Worm (Caenorhabditis elegans) whole organism, L4 larva: ENCODE data around the gene ins-17.
A peak's percentile ranks its signal among the peaks of the same experiment; 100 is the strongest.

ENCODE experiments used
- F10B5.3 ChIP-seq: sonication (generic microtip); optimal IDR thresholded peaks from 2 replicates; lab custom pipeline; 2016; ENCODE audit warnings: mild to moderate bottlenecking, missing genetic modification characterization, missing compliant biosample characterization
- attf-4 ChIP-seq: sonication (generic microtip); optimal IDR thresholded peaks from 3 replicates; lab custom pipeline; 2017; ENCODE audit warnings: missing biosample characterization, missing genetic modification characterization
- ceh-32 ChIP-seq: sonication (generic microtip); optimal IDR thresholded peaks from 2 replicates; lab custom pipeline; 2016; ENCODE audit warnings: mild to moderate bottlenecking, missing genetic modification characterization, missing compliant biosample characterization; ENCODE audit not compliant: poor library complexity
- ceh-82 ChIP-seq: sonication (generic microtip); optimal IDR thresholded peaks from 2 replicates; lab custom pipeline; 2017; ENCODE audit warnings: missing biosample characterization, missing genetic modification characterization
- daf-12 ChIP-seq: fragments of 150-350 bp; optimal IDR thresholded peaks from 2 replicates; lab custom pipeline; 2014; ENCODE audit warnings: missing biosample characterization, missing genetic modification reagents, missing genetic modification characterization
- daf-16 ChIP-seq, 3 experiments: sonication (generic microtip); optimal IDR thresholded peaks; 2 replicates each; lab custom pipeline; 2016 to 2017; ENCODE audit warnings: missing genetic modification characterization in 3 of 3, missing genetic modification reagents in 3 of 3, mild to moderate bottlenecking in 2 of 3, missing compliant biosample characterization in 2 of 3, missing biosample characterization in 1 of 3, moderate library complexity in 1 of 3
- daf-8 ChIP-seq: fragments of 200-800 bp; sonication (Bioruptor generic); IDR thresholded peaks from 2 replicates; pipeline ENCODE4 v1.3.6; 2022; ENCODE audit warnings: missing genetic modification characterization, missing compliant biosample characterization
- dmd-6 ChIP-seq: fragments of 200-800 bp; sonication (Bioruptor generic); IDR thresholded peaks from 2 replicates; pipeline ENCODE4 v1.3.6; 2022; ENCODE audit warnings: missing genetic modification reagents, missing genetic modification characterization, missing compliant biosample characterization
- dmd-8 ChIP-seq: fragments of 200-800 bp; sonication (Bioruptor generic); IDR thresholded peaks from 2 replicates; pipeline ENCODE4 v1.3.6; 2022; ENCODE audit warnings: missing genetic modification characterization, missing compliant biosample characterization
- dve-1 ChIP-seq: sonication (generic microtip); optimal IDR thresholded peaks from 2 replicates; lab custom pipeline; 2017; ENCODE audit warnings: antibody characterized with exemption, mild to moderate bottlenecking, missing genetic modification characterization, missing compliant biosample characterization; ENCODE audit not compliant: insufficient read depth
- egl-27 ChIP-seq: sonication (generic microtip); optimal IDR thresholded peaks from 3 replicates; lab custom pipeline; 2017; ENCODE audit warnings: missing biosample characterization, missing genetic modification reagents, missing genetic modification characterization
- egl-43 ChIP-seq: fragments of 200-800 bp; sonication (Bioruptor generic); IDR thresholded peaks from 2 replicates; pipeline ENCODE4 v1.3.6; 2022; ENCODE audit warnings: missing genetic modification reagents, missing genetic modification characterization, missing compliant biosample characterization
- fos-1 ChIP-seq: fragments of 150-350 bp; optimal IDR thresholded peaks from 2 replicates; lab custom pipeline; 2014; ENCODE audit warnings: missing biosample characterization, missing genetic modification characterization
- hlh-11 ChIP-seq: fragments of 200-800 bp; sonication (Bioruptor generic); optimal IDR thresholded peaks from 2 replicates; lab custom pipeline; 2018; ENCODE audit warnings: mild to moderate bottlenecking, missing genetic modification characterization, missing compliant biosample characterization
- hlh-30 ChIP-seq: sonication (generic microtip); optimal IDR thresholded peaks from 2 replicates; lab custom pipeline; 2017; ENCODE audit warnings: antibody characterized with exemption, mild to moderate bottlenecking, missing genetic modification characterization, missing compliant biosample characterization; ENCODE audit not compliant: insufficient read depth
- lim-7 ChIP-seq: fragments of 200-800 bp; sonication (Bioruptor generic); IDR thresholded peaks from 2 replicates; pipeline ENCODE4 v1.3.6; 2022; ENCODE audit warnings: missing genetic modification characterization, missing compliant biosample characterization
- lin-29 ChIP-seq: fragments of 200-800 bp; sonication (Bioruptor generic); IDR thresholded peaks from 2 replicates; pipeline ENCODE4 v1.3.6; 2022; ENCODE audit warnings: missing genetic modification reagents, missing genetic modification characterization, missing compliant biosample characterization
- lin-38 ChIP-seq: fragments of 200-800 bp; sonication (Bioruptor generic); IDR thresholded peaks from 2 replicates; pipeline ENCODE4 v1.3.6; 2022; ENCODE audit warnings: missing genetic modification reagents, missing genetic modification characterization, missing compliant biosample characterization
- lin-39 ChIP-seq: fragments of 150-350 bp; optimal IDR thresholded peaks from 2 replicates; lab custom pipeline; 2014; ENCODE audit warnings: missing biosample characterization, missing genetic modification reagents, missing genetic modification characterization
- lir-3 ChIP-seq: sonication (generic microtip); optimal IDR thresholded peaks from 2 replicates; lab custom pipeline; 2016; ENCODE audit warnings: mild to moderate bottlenecking, missing genetic modification characterization, missing compliant biosample characterization
- madf-9 ChIP-seq: fragments of 200-800 bp; sonication (Bioruptor generic); conservative IDR thresholded peaks from 2 replicates; pipeline ENCODE4 v1.3.6; 2022; ENCODE audit warnings: missing genetic modification reagents, missing genetic modification characterization, missing compliant biosample characterization
- mdl-1 ChIP-seq, 2 experiments: fragments of 150-350 bp in 1 of 2; sonication (generic microtip) in 1 of 2; optimal IDR thresholded peaks; 2 replicates each; lab custom pipeline; 2014 to 2017; ENCODE audit warnings: missing biosample characterization in 2 of 2, missing genetic modification characterization in 2 of 2
- nhr-10 ChIP-seq: fragments of 150-350 bp; optimal IDR thresholded peaks from 2 replicates; lab custom pipeline; 2014; ENCODE audit warnings: missing biosample characterization, missing genetic modification characterization
- nhr-102 ChIP-seq: sonication (generic microtip); optimal IDR thresholded peaks from 2 replicates; lab custom pipeline; 2016; ENCODE audit warnings: mild to moderate bottlenecking, missing genetic modification characterization, moderate library complexity, missing compliant biosample characterization
- nhr-237 ChIP-seq: sonication (generic microtip); optimal IDR thresholded peaks from 2 replicates; lab custom pipeline; 2017; ENCODE audit warnings: missing biosample characterization, missing genetic modification characterization
- nhr-28 ChIP-seq: fragments of 150-350 bp; optimal IDR thresholded peaks from 2 replicates; lab custom pipeline; 2014; ENCODE audit warnings: missing biosample characterization, missing genetic modification characterization
- nhr-41 ChIP-seq: fragments of 200-800 bp; sonication (Bioruptor generic); IDR thresholded peaks from 2 replicates; pipeline ENCODE4 v1.3.6; 2022; ENCODE audit warnings: missing genetic modification reagents, missing genetic modification characterization, missing compliant biosample characterization
- nhr-76 ChIP-seq: fragments of 150-350 bp; optimal IDR thresholded peaks from 2 replicates; lab custom pipeline; 2014; ENCODE audit warnings: missing biosample characterization, missing genetic modification characterization
- php-3 ChIP-seq: fragments of 200-800 bp; sonication (Bioruptor generic); IDR thresholded peaks from 2 replicates; pipeline ENCODE4 v1.3.6; 2022; ENCODE audit warnings: missing genetic modification reagents, missing genetic modification characterization, missing compliant biosample characterization
- pqm-1 ChIP-seq: sonication (generic microtip); optimal IDR thresholded peaks from 2 replicates; lab custom pipeline; 2017; ENCODE audit warnings: missing biosample characterization, missing genetic modification characterization
- spr-3 ChIP-seq: fragments of 200-800 bp; sonication (Bioruptor generic); optimal IDR thresholded peaks from 2 replicates; lab custom pipeline; 2018; ENCODE audit warnings: mild to moderate bottlenecking, missing genetic modification characterization, missing compliant biosample characterization
- tra-1 ChIP-seq: fragments of 200-800 bp; sonication (Bioruptor generic); IDR thresholded peaks from 2 replicates; pipeline ENCODE4 v1.3.6; 2022; ENCODE audit warnings: missing genetic modification reagents, missing genetic modification characterization, missing compliant biosample characterization
- unc-130 ChIP-seq: sonication (generic microtip); optimal IDR thresholded peaks from 2 replicates; lab custom pipeline; 2016; ENCODE audit warnings: missing genetic modification reagents, missing genetic modification characterization, missing compliant biosample characterization
- unc-62 ChIP-seq, 3 experiments: fragments of 150-350 bp in 1 of 3; sonication (generic microtip); optimal IDR thresholded peaks in 2 of 3; peaks in 1 of 3; 1 replicate in 1 of 3; 2 replicates in 2 of 3; lab custom pipeline; 2014 to 2017; ENCODE audit warnings: missing biosample characterization in 3 of 3, missing genetic modification characterization in 3 of 3, missing genetic modification reagents in 3 of 3, missing genotype in 1 of 3
- ztf-11 ChIP-seq: fragments of 150-350 bp; optimal IDR thresholded peaks from 2 replicates; lab custom pipeline; 2014; ENCODE audit warnings: missing biosample characterization, missing genetic modification characterization

Gene ins-17

DNA sequence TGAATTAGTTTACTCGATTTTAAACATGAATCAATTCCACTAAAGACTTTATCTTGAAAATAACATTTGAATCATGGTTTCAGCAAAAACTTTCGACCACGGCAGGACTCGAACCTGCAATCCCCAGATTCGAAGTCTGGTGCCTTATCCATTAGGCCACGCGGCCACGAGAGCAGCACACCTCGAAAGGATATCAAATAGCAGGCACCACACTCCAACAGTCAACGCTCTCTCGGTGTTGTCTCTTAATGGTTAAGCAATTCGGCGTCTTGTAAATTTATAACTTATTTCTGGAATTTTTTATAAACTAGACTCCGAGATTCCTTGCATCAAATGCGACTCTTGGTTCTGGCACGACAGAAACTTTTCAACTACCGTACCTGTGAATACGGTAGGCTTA lies 6.6 kb downstream of the ins-17 start (continued):
- no peak; the same call in 1 of the 2 replicates for TF ChIP-seq daf-8 (GFP tag; lab: Robert Waterston, UW)
- no peak for TF ChIP-seq egl-27 (tag; lab: Kevin White, UChicago)
- TF ChIP-seq nhr-10: no peak
- peak; percentile 52; the same call in 1 of the 2 replicates for TF ChIP-seq madf-9 (GFP tag; lab: Robert Waterston, UW)
- peak; percentile 45 for TF ChIP-seq unc-130 (GFP tag; lab: Kevin White, UChicago)
- TF ChIP-seq lin-29 (GFP tag; lab: Robert Waterston, UW): no peak
- no peak for TF ChIP-seq ceh-32
- no peak for TF ChIP-seq attf-4 (tag; lab: Kevin White, UChicago)
- TF ChIP-seq lim-7 (GFP tag; lab: Robert Waterston, UW): peak; percentile 84
- TF ChIP-seq fos-1: no peak
- TF ChIP-seq spr-3 (GFP tag; lab: Kevin White, UChicago): peak; percentile 84
- TF ChIP-seq ceh-82 (tag; lab: Kevin White, UChicago): no peak
- TF ChIP-seq mdl-1 (tag; optimal IDR thresholded peaks at IDR 0.05; lab: Kevin White, UChicago): no peak
- TF ChIP-seq nhr-237 (tag; lab: Kevin White, UChicago): no peak
- TF ChIP-seq egl-43 (GFP tag; lab: Robert Waterston, UW): peak; percentile 91
- TF ChIP-seq tra-1: peak; percentile 77
- peak; percentile 90 for TF ChIP-seq nhr-102 (tag; lab: Kevin White, UChicago)
- peak; percentile 77 for TF ChIP-seq lin-38 (GFP tag; lab: Robert Waterston, UW)
- TF ChIP-seq F10B5.3: peak; percentile 45
- peak; percentile 86 for TF ChIP-seq dmd-8 (GFP tag; lab: Robert Waterston, UW)
- 0 out of 2 replicates have a peak, but pooled peaks have one; percentile 36 for TF ChIP-seq nhr-41 (GFP tag; lab: Robert Waterston, UW)

DNA sequence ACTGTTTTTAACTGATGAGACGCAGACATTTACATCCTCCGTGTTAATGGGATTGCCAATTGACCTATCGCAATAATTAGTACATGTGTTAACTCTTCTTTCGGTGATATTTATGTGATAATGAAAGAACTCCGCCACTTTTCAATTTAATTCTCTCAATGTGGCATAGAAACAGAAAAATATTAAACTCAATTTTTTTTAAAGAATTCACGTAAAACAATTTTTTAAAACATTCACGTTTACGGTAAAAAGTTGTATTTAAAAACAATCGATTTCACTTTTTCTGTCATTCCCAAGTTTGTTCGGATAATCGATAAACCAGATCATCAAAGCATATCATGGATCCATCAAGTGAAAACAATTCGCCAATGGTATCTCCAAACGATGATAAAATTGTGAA lies 8.6 kb downstream of the ins-17 start, which contains the start of gene mstr-2:
TSS of gene mstr-2 (plus strand) at position 301 of the 400 bp plus-strand sequence.
- peak in 1 of 2 experiments; percentile 48 for TF ChIP-seq unc-62 (GFP tag; optimal IDR thresholded peaks at IDR 0.05 in 1 of 2; lab: Kevin White, UChicago)
- TF ChIP-seq unc-62 (tag; optimal IDR thresholded peaks at IDR 0.05; lab: Kevin White, UChicago): no peak
- no peak for TF ChIP-seq tra-1
- no peak for TF ChIP-seq lir-3 (tag; lab: Kevin White, UChicago)

DNA sequence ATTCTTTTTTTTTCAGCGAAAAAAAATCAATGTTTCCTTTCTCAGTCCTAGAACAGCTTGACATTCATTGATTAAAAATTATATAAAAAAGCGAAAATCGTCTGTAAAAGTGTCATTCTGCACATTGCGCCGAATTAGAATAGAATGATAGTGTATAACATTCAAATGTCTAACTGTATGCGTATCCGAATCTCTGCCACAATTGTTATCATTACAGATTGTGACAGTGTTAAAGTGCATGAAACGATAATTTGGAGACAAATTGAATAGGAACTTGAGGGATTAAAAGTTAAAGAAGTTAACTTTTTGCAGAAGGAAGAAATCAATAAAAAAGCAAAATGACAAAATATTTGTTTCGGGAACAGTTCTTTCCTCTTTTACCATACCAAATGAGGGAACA lies 9.0 kb downstream of the ins-17 start:
- TF ChIP-seq php-3 (GFP tag; lab: Robert Waterston, UW) (peak; percentile 55; the same call in 1 of the 2 replicates), nhr-28 (tag; lab: Kevin White, UChicago) (peak; percentile 33), daf-16 (GFP tag; optimal IDR thresholded peaks at IDR 0.05; lab: Kevin White, UChicago) (no peak), daf-16 (tag; optimal IDR thresholded peaks at IDR 0.05; lab: Kevin White, UChicago) (peak; percentile 2), pqm-1 (tag; lab: Kevin White, UChicago) (peak; percentile 85), dmd-6 (GFP tag; lab: Robert Waterston, UW) (peak; percentile 78), hlh-11 (peak; percentile 24), nhr-76 (no peak), ztf-11 (tag; lab: Kevin White, UChicago) (no peak)

DNA sequence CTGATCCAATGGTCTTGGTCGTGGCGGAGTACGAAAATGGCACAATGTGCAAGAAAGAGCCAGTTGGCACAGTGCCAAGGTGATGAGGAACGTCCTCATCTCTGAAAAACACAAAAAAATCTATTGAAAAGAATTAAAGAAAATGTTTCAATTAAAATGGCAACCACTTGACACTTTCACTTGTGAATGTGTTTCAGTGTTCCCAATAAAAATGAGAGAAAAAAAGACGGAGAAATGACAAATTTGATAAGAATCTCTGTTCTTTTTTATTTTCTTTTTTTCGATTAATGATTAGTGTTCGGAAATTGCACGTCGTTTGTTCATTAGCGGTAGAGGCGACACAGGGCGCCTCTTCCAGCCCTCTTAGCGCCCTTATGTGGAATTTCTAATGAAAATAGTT lies 10.1 kb downstream of the ins-17 start, which contains the start of gene ndg-4:
TSS of gene ndg-4 (minus strand) at position 101 of the 400 bp plus-strand sequence.
- TF ChIP-seq dve-1 (no peak), hlh-30 (tag; lab: Kevin White, UChicago) (no peak), dmd-6 (GFP tag; lab: Robert Waterston, UW) (peak; percentile 11; the same call in 1 of the 2 replicates), nhr-28 (tag; lab: Kevin White, UChicago) (peak; percentile 30), daf-12 (tag; lab: Kevin White, UChicago) (no peak), lin-39 (no peak), pqm-1 (tag; lab: Kevin White, UChicago) (no peak)
